Worm (Caenorhabditis elegans): Measurements from ENCODE around the gene srz-25.

- TF ChIP-seq pat-9 (tag; optimal IDR thresholded peaks at IDR 0.05) = no peak
- TF ChIP-seq ets-4 (tag; optimal IDR thresholded peaks at IDR 0.05) = no peak
- no peak for TF ChIP-seq dve-1 (tag; optimal IDR thresholded peaks at IDR 0.05)
- TF ChIP-seq elt-2 (tag; optimal IDR thresholded peaks at IDR 0.05) = no peak
- TF ChIP-seq ceh-34 (tag; optimal IDR thresholded peaks at IDR 0.05) = no peak
- TF ChIP-seq nfya-1 (tag; optimal IDR thresholded peaks at IDR 0.05) = no peak
- TF ChIP-seq ceh-22 (tag; optimal IDR thresholded peaks at IDR 0.05) = no peak
- TF ChIP-seq rnt-1 (tag; optimal IDR thresholded peaks at IDR 0.05) = no peak
- no peak for TF ChIP-seq unc-55 (GFP tag; optimal IDR thresholded peaks at IDR 0.05)
- TF ChIP-seq eyg-1 (tag; optimal IDR thresholded peaks at IDR 0.05) = no peak
- no peak for TF ChIP-seq sox-4 (tag; optimal IDR thresholded peaks at IDR 0.05)
Measured at ce11 chrV:17548635-17549034, 8.2 kb downstream of the srz-25 start.

Measured in whole organism, late embryonic.